Worm (Caenorhabditis elegans): ENCODE results near the gene C47D2.1.

DNA sequence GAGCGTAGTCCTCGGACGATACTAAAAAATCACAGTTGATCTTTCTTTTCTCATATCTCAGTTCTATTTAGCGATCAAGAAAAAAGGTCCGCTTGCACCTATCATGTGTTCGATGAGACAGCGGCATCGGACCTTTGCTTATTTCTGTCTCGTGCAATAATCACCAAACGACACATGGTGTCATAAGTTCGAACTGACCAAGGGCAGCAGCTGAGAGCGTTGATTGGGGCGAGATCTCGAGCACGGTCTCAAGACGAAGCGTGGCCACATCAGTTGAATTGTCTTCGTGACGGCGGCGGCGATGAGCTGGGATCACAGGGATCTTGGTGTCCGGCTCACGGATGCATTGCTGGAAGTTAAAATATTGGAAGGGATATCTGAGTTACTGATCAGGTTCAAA lies 47.9 kb downstream of the C47D2.1 start:
- TF ChIP-seq him-1 (tag; optimal IDR thresholded peaks at IDR 0.05) = no peak
- no peak for TF ChIP-seq W03F9.2 (tag; optimal IDR thresholded peaks at IDR 0.05)
